Fruit fly (Drosophila melanogaster) whole organism, embryonic: Measurements from ENCODE around the gene CG9029.

ENCODE experiments used
- Aef1 ChIP-seq: fragments of 200-800 bp; sonication (Bioruptor generic); IDR thresholded peaks from 3 replicates; pipeline ENCODE4 v1.3.6; 2022; ENCODE audit warnings: missing biosample characterization, missing genetic modification characterization
- CG17328 ChIP-seq: fragments of 200-800 bp; sonication (Bioruptor generic); IDR thresholded peaks from 2 replicates; pipeline ENCODE4 v1.3.6; 2022; ENCODE audit warnings: missing biosample characterization, missing genetic modification characterization
- CG3163 ChIP-seq: fragments of 200-800 bp; sonication (Bioruptor generic); optimal IDR thresholded peaks from 3 replicates; lab custom pipeline; 2016; ENCODE audit warnings: missing biosample characterization, missing genetic modification characterization
- CG43689 ChIP-seq: fragments of 200-800 bp; sonication (Bioruptor generic); IDR thresholded peaks from 2 replicates; pipeline ENCODE4 v1.3.6; 2022; ENCODE audit warnings: missing biosample characterization, missing genetic modification characterization
- HLH3B ChIP-seq: fragments of 200-800 bp; sonication (Bioruptor generic); IDR thresholded peaks from 2 replicates; pipeline ENCODE4 v1.3.6; 2022; ENCODE audit warnings: missing biosample characterization, missing genetic modification characterization
- Jarid2 ChIP-seq: fragments of 200-800 bp; sonication (Bioruptor generic); optimal IDR thresholded peaks from 3 replicates; lab custom pipeline; 2017; ENCODE audit warnings: mild to moderate bottlenecking, missing biosample characterization, missing genetic modification reagents, missing genetic modification characterization
- MESR4 ChIP-seq: fragments of 200-800 bp; sonication (Bioruptor generic); optimal IDR thresholded peaks from 2 replicates; lab custom pipeline; 2018; ENCODE audit warnings: missing biosample characterization, mild to moderate bottlenecking, missing genetic modification characterization, moderate library complexity
- Mes4 ChIP-seq: fragments of 200-800 bp; sonication (Bioruptor generic); optimal IDR thresholded peaks from 2 replicates; lab custom pipeline; 2016; ENCODE audit warnings: missing biosample characterization, missing genetic modification characterization
- NK7.1 ChIP-seq: fragments of 200-800 bp; sonication (Bioruptor generic); optimal IDR thresholded peaks from 3 replicates; lab custom pipeline; 2016; ENCODE audit warnings: missing biosample characterization, missing genetic modification characterization
- ems ChIP-seq: fragments of 200-800 bp; sonication (Bioruptor generic); optimal IDR thresholded peaks from 3 replicates; lab custom pipeline; 2016; ENCODE audit warnings: missing biosample characterization, missing genetic modification characterization
- mirr ChIP-seq: fragments of 200-800 bp; sonication (Bioruptor generic); optimal IDR thresholded peaks from 3 replicates; lab custom pipeline; 2018; ENCODE audit warnings: missing biosample characterization, mild to moderate bottlenecking, missing genetic modification characterization
- sug ChIP-seq: fragments of 200-800 bp; optimal IDR thresholded peaks from 2 replicates; lab custom pipeline; 2019; ENCODE audit warnings: missing biosample characterization, mild to moderate bottlenecking, missing genetic modification characterization, moderate library complexity

DNA sequence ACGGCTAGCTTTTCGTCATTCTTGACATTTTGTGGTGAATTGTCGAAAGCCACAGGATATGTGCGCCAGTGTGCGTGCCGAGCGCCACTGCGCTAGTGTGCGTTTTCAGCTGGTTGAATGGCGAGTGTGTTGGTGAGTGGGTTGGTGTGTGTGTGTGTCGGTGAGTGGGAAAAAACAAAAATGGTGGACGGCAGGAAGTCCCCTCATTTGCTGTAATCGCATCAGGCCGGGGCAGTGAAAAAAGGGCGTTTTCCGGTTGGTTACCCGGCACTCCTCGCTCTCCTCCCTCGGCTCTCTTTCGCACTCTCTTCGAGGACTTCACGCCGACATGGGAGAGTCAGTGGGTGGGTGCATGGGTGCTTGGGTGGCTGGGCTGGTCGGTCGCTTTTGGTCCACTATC lies 39.4 kb downstream of the CG9029 start:
- TF ChIP-seq ems (GFP tag; lab: Kevin White, UChicago) (no peak), CG43689 (no peak), mirr (GFP tag; lab: Kevin White, UChicago) (no peak), Aef1 (GFP tag; lab: Robert Waterston, UW) (no peak), CG3163 (GFP tag; lab: Kevin White, UChicago) (no peak), MESR4 (GFP tag; lab: Kevin White, UChicago) (no peak), Jarid2 (no peak), CG17328 (GFP tag; lab: Robert Waterston, UW) (no peak), Mes4 (GFP tag; lab: Kevin White, UChicago) (no peak), NK7.1 (GFP tag; lab: Kevin White, UChicago) (no peak), sug (tag; lab: Kevin White, UChicago) (no peak), HLH3B (GFP tag; lab: Robert Waterston, UW) (no peak)
